ENCODE assay signal across 5 worm cellular contexts in genomic region chrX:12633862-12634404, ce11.
TF ChIP-seq lines count a peak whose summit lies in the region.

Gene ivns-1, minus strand, starts transcription at chrX:12634354.

TF ChIP-seq in whole organism, L1 larva, 84 proteins besides CTCF, POLR2A, EP300 and RAD21 (continues in another document):
- TF ChIP-seq hpl-2 (GFP tag; optimal IDR thresholded peaks at IDR 0.05; lab: Kevin White, UChicago) (no peak), sptf-1 (tag; optimal IDR thresholded peaks at IDR 0.05; lab: Kevin White, UChicago) (no peak), fkh-4 (tag; optimal IDR thresholded peaks at IDR 0.05; lab: Kevin White, UChicago; ENCODE audit: borderline replicate concordance) (no peak), nhr-12 (tag; optimal IDR thresholded peaks at IDR 0.05; lab: Kevin White, UChicago) (no peak), unc-130 (tag; optimal IDR thresholded peaks at IDR 0.05; lab: Kevin White, UChicago) (no peak), alr-1 (tag; optimal IDR thresholded peaks at IDR 0.05; lab: Kevin White, UChicago; ENCODE audit: borderline replicate concordance) (no peak), isw-1 (GFP tag; IDR thresholded peaks at IDR 0.05; lab: Robert Waterston, UW) (no peak), unc-98 (GFP tag; IDR thresholded peaks at IDR 0.05; lab: Robert Waterston, UW) (no peak), unc-86 (tag; optimal IDR thresholded peaks at IDR 0.05; lab: Kevin White, UChicago) (no peak), nhr-90 (tag; optimal IDR thresholded peaks at IDR 0.05; lab: Kevin White, UChicago; ENCODE audit: poor library complexity) (no peak), nhr-71 (tag; optimal IDR thresholded peaks at IDR 0.05; lab: Kevin White, UChicago) (no peak), pqm-1 (tag; optimal IDR thresholded peaks at IDR 0.05; lab: Kevin White, UChicago) (no peak), snpc-4 (tag; optimal IDR thresholded peaks at IDR 0.05; lab: Kevin White, UChicago) (no peak), ztf-4 (tag; optimal IDR thresholded peaks at IDR 0.05; lab: Kevin White, UChicago) (no peak), ztf-11 (tag; optimal IDR thresholded peaks at IDR 0.05; lab: Kevin White, UChicago) (no peak), swsn-7 (tag; optimal IDR thresholded peaks at IDR 0.05; lab: Kevin White, UChicago) (no peak), nhr-76 (tag; optimal IDR thresholded peaks at IDR 0.05; lab: Kevin White, UChicago) (no peak), elt-2 (tag; optimal IDR thresholded peaks at IDR 0.05; lab: Kevin White, UChicago) (peak; percentile 59)

TF ChIP-seq in whole organism, L2 larva, 48 proteins besides CTCF, POLR2A, EP300 and RAD21:
- TF ChIP-seq elt-1 (tag; optimal IDR thresholded peaks at IDR 0.05; lab: Kevin White, UChicago) (no peak), lsy-2 (tag; optimal IDR thresholded peaks at IDR 0.05; lab: Kevin White, UChicago) (no peak), alr-1 (tag; optimal IDR thresholded peaks at IDR 0.05; lab: Kevin White, UChicago) (no peak), ceh-82 (tag; optimal IDR thresholded peaks at IDR 0.05; lab: Kevin White, UChicago) (no peak), F13H6.1 (tag; optimal IDR thresholded peaks at IDR 0.05; lab: Kevin White, UChicago) (no peak), egl-27 (tag; optimal IDR thresholded peaks at IDR 0.05; lab: Kevin White, UChicago) (no peak), ZK546.5 (tag; optimal IDR thresholded peaks at IDR 0.05; lab: Kevin White, UChicago) (no peak), fos-1 (tag; optimal IDR thresholded peaks at IDR 0.05; lab: Kevin White, UChicago) (peak; percentile 35)

TF ChIP-seq in whole organism, L3 larva, 47 proteins besides CTCF, POLR2A, EP300 and RAD21:
- TF ChIP-seq sea-2 (GFP tag; optimal IDR thresholded peaks at IDR 0.05; lab: Kevin White, UChicago) = no peak
- peak; percentile 68 for TF ChIP-seq pqm-1 (tag; optimal IDR thresholded peaks at IDR 0.05; lab: Kevin White, UChicago)
- peak; percentile 77 for TF ChIP-seq elt-2 (tag; optimal IDR thresholded peaks at IDR 0.05; lab: Kevin White, UChicago)
- TF ChIP-seq lin-15B (tag; optimal IDR thresholded peaks at IDR 0.05; lab: Kevin White, UChicago) = no peak
- TF ChIP-seq elt-3 (tag; optimal IDR thresholded peaks at IDR 0.05; lab: Kevin White, UChicago) = no peak
- no peak for TF ChIP-seq skn-1 (tag; optimal IDR thresholded peaks at IDR 0.05; lab: Kevin White, UChicago)
- no peak for TF ChIP-seq fos-1 (tag; optimal IDR thresholded peaks at IDR 0.05; lab: Kevin White, UChicago)
- no peak for TF ChIP-seq nhr-25 (tag; optimal IDR thresholded peaks at IDR 0.05; lab: Kevin White, UChicago)
- no peak for TF ChIP-seq nhr-43 (tag; optimal IDR thresholded peaks at IDR 0.05; lab: Kevin White, UChicago; ENCODE audit: poor library complexity, severe bottlenecking)
- TF ChIP-seq nhr-23 (tag; optimal IDR thresholded peaks at IDR 0.05; lab: Kevin White, UChicago) = no peak
- TF ChIP-seq ceh-28 (tag; optimal IDR thresholded peaks at IDR 0.05; lab: Kevin White, UChicago) = no peak
- TF ChIP-seq mdl-1 (tag; optimal IDR thresholded peaks at IDR 0.05; lab: Kevin White, UChicago) = no peak
- TF ChIP-seq pha-4 (tag; optimal IDR thresholded peaks at IDR 0.05; lab: Kevin White, UChicago) = peak; percentile 11
- no peak for TF ChIP-seq nhr-12 (tag; optimal IDR thresholded peaks at IDR 0.05; lab: Kevin White, UChicago)
- no peak for TF ChIP-seq nhr-77 (tag; optimal IDR thresholded peaks at IDR 0.05; lab: Kevin White, UChicago)
- TF ChIP-seq jun-1 (tag; optimal IDR thresholded peaks at IDR 0.05; lab: Kevin White, UChicago) = no peak

TF ChIP-seq in whole organism, L4 larva, 104 proteins besides CTCF, POLR2A, EP300 and RAD21:
- TF ChIP-seq zfp-3 (GFP tag; conservative IDR thresholded peaks at IDR 0.05; lab: Robert Waterston, UW) = no peak
- TF ChIP-seq unc-130 (GFP tag; optimal IDR thresholded peaks at IDR 0.05; lab: Kevin White, UChicago) = no peak
- TF ChIP-seq nhr-48 (tag; optimal IDR thresholded peaks at IDR 0.05; lab: Kevin White, UChicago) = peak; percentile 60
- peak; percentile 70 for TF ChIP-seq dmd-6 (GFP tag; IDR thresholded peaks at IDR 0.05; lab: Robert Waterston, UW)
- TF ChIP-seq ctbp-1 (GFP tag; IDR thresholded peaks at IDR 0.05; lab: Robert Waterston, UW) = no peak
- TF ChIP-seq pqm-1 (tag; optimal IDR thresholded peaks at IDR 0.05; lab: Kevin White, UChicago) = peak; percentile 17
- TF ChIP-seq daf-16 (GFP tag; optimal IDR thresholded peaks at IDR 0.05; lab: Kevin White, UChicago) = no peak
- peak; percentile 72 for TF ChIP-seq daf-16 (tag; optimal IDR thresholded peaks at IDR 0.05; lab: Kevin White, UChicago)
- TF ChIP-seq T26A8.4 (GFP tag; IDR thresholded peaks at IDR 0.05; lab: Robert Waterston, UW) = no peak
- peak in 1 of 2 experiments; percentile 10 for TF ChIP-seq unc-62 (GFP tag; optimal IDR thresholded peaks at IDR 0.05 in 1 of 2; lab: Kevin White, UChicago)
- TF ChIP-seq unc-62 (tag; optimal IDR thresholded peaks at IDR 0.05; lab: Kevin White, UChicago) = no peak
- peak; percentile 61 for TF ChIP-seq nhr-28 (tag; optimal IDR thresholded peaks at IDR 0.05; lab: Kevin White, UChicago)
- TF ChIP-seq dve-1 (tag; optimal IDR thresholded peaks at IDR 0.05; lab: Kevin White, UChicago; ENCODE audit: insufficient read depth) = peak; percentile 55
- TF ChIP-seq hlh-11 (tag; optimal IDR thresholded peaks at IDR 0.05; lab: Kevin White, UChicago) = peak; percentile 70

TF ChIP-seq in whole organism, young adult, 124 proteins besides CTCF, POLR2A, EP300 and RAD21:
- TF ChIP-seq nhr-80 (tag; optimal IDR thresholded peaks at IDR 0.05; lab: Kevin White, UChicago) (peak; percentile 66), B0261.1 (tag; optimal IDR thresholded peaks at IDR 0.05; lab: Kevin White, UChicago) (no peak), dox-1 (GFP tag; IDR thresholded peaks at IDR 0.05; lab: Robert Waterston, UW) (0 out of 2 replicates have a peak, but pooled peaks have one; percentile 24), ekl-4 (GFP tag; IDR thresholded peaks at IDR 0.05; lab: Robert Waterston, UW) (no peak), rec-8 (tag; optimal IDR thresholded peaks at IDR 0.05; lab: Kevin White, UChicago) (no peak), aptf-3 (GFP tag; IDR thresholded peaks at IDR 0.05; lab: Robert Waterston, UW) (no peak)
